Fruit fly (Drosophila melanogaster) whole organism, embryonic: ENCODE data around the gene rumi.
A peak's percentile ranks its signal among the peaks of the same experiment; 100 is the strongest.

Source experiments
- CG12104 ChIP-seq: fragments of 200-800 bp; sonication (Bioruptor generic); optimal IDR thresholded peaks from 3 replicates; lab custom pipeline; 2016; ENCODE audit warnings: missing biosample characterization, missing genetic modification characterization
- CG12219 ChIP-seq: fragments of 200-800 bp; sonication (Bioruptor generic); optimal IDR thresholded peaks from 3 replicates; lab custom pipeline; 2018; ENCODE audit warnings: missing biosample characterization, mild to moderate bottlenecking, missing genetic modification characterization
- CG13775 ChIP-seq: fragments of 200-800 bp; sonication (Bioruptor generic); optimal IDR thresholded peaks from 3 replicates; lab custom pipeline; 2017; ENCODE audit warnings: missing biosample characterization, mild to moderate bottlenecking, missing genetic modification characterization
- CG1529 ChIP-seq: fragments of 200-800 bp; sonication (Bioruptor generic); optimal IDR thresholded peaks from 3 replicates; lab custom pipeline; 2018; ENCODE audit warnings: missing biosample characterization, missing genetic modification characterization
- CG1603 ChIP-seq: fragments of 200-800 bp; sonication (Bioruptor generic); optimal IDR thresholded peaks from 2 replicates; lab custom pipeline; 2019; ENCODE audit warnings: missing biosample characterization, mild to moderate bottlenecking, missing genetic modification characterization, moderate library complexity
- CG18262 ChIP-seq: fragments of 200-800 bp; optimal IDR thresholded peaks from 3 replicates; lab custom pipeline; 2019; ENCODE audit warnings: missing biosample characterization, mild to moderate bottlenecking, missing genetic modification characterization, moderate library complexity
- CG32772 ChIP-seq: fragments of 200-800 bp; sonication (Bioruptor generic); IDR thresholded peaks from 2 replicates; pipeline ENCODE4 v1.3.6; 2022; ENCODE audit warnings: missing biosample characterization, missing genetic modification characterization
- CG34422 ChIP-seq: fragments of 200-800 bp; sonication (Bioruptor generic); IDR thresholded peaks from 3 replicates; pipeline ENCODE4 v1.3.6; 2022; ENCODE audit warnings: missing biosample characterization, missing genetic modification characterization
- CG4404 ChIP-seq: fragments of 200-800 bp; sonication (Bioruptor generic); IDR thresholded peaks from 2 replicates; pipeline ENCODE4 v1.3.6; 2022; ENCODE audit warnings: missing biosample characterization, missing genetic modification characterization
- CG4820 ChIP-seq: fragments of 200-800 bp; sonication (Bioruptor generic); optimal IDR thresholded peaks from 3 replicates; lab custom pipeline; 2016; ENCODE audit warnings: missing biosample characterization, missing genetic modification characterization
- CG5180 ChIP-seq: fragments of 200-800 bp; sonication (Bioruptor generic); optimal IDR thresholded peaks from 3 replicates; lab custom pipeline; 2017; ENCODE audit warnings: missing biosample characterization, missing genetic modification characterization, mild to moderate bottlenecking, moderate library complexity, missing genetic modification reagents
- CG7839 ChIP-seq: fragments of 200-800 bp; sonication (Bioruptor generic); optimal IDR thresholded peaks from 3 replicates; lab custom pipeline; 2018; ENCODE audit warnings: missing biosample characterization, mild to moderate bottlenecking, missing genetic modification characterization, moderate library complexity
- CG8359 ChIP-seq: fragments of 200-800 bp; sonication (Bioruptor generic); optimal IDR thresholded peaks from 2 replicates; lab custom pipeline; 2017; ENCODE audit warnings: missing biosample characterization, mild to moderate bottlenecking, missing genetic modification characterization, borderline replicate concordance
- CG9817 ChIP-seq: fragments of 200-800 bp; sonication (Bioruptor generic); optimal IDR thresholded peaks from 2 replicates; lab custom pipeline; 2018; ENCODE audit warnings: missing biosample characterization, mild to moderate bottlenecking, missing genetic modification characterization, moderate library complexity
- CTCF ChIP-seq: fragments of 200-800 bp; sonication (Bioruptor generic); optimal IDR thresholded peaks from 2 replicates; lab custom pipeline; 2017; ENCODE audit warnings: missing biosample characterization, mild to moderate bottlenecking, missing genetic modification characterization, moderate library complexity
- Dad ChIP-seq: fragments of 200-800 bp; sonication (Bioruptor generic); optimal IDR thresholded peaks from 3 replicates; lab custom pipeline; 2016; ENCODE audit warnings: missing biosample characterization, missing genetic modification characterization
- Dek ChIP-seq: fragments of 200-800 bp; sonication (Bioruptor generic); optimal IDR thresholded peaks from 3 replicates; lab custom pipeline; 2019; ENCODE audit warnings: missing biosample characterization, mild to moderate bottlenecking, missing genetic modification characterization, moderate library complexity
- Fer2 ChIP-seq: fragments of 200-800 bp; sonication (Bioruptor generic); optimal IDR thresholded peaks from 2 replicates; lab custom pipeline; 2018; ENCODE audit warnings: missing biosample characterization, mild to moderate bottlenecking, missing genetic modification characterization, moderate library complexity
- HHEX ChIP-seq: fragments of 200-800 bp; sonication (Bioruptor generic); optimal IDR thresholded peaks from 3 replicates; lab custom pipeline; 2017; ENCODE audit warnings: missing biosample characterization, mild to moderate bottlenecking, missing genetic modification characterization, missing genetic modification reagents
- MBD-R2 ChIP-seq: fragments of 200-800 bp; sonication (Bioruptor generic); IDR thresholded peaks from 2 replicates; pipeline ENCODE4 v1.3.6; 2022; ENCODE audit warnings: missing biosample characterization, missing genetic modification characterization
- Max ChIP-seq: fragments of 200-800 bp; sonication (Bioruptor generic); optimal IDR thresholded peaks from 2 replicates; lab custom pipeline; 2016; ENCODE audit warnings: missing biosample characterization, mild to moderate bottlenecking, missing genetic modification characterization
- Neu2 ChIP-seq: fragments of 200-800 bp; sonication (Bioruptor generic); optimal IDR thresholded peaks from 3 replicates; lab custom pipeline; 2016; ENCODE audit warnings: missing biosample characterization, missing genetic modification characterization, borderline replicate concordance
- Opbp ChIP-seq: fragments of 200-800 bp; sonication (Bioruptor generic); IDR thresholded peaks from 3 replicates; pipeline ENCODE4 v1.3.6; 2022; ENCODE audit warnings: missing biosample characterization, missing genetic modification characterization; ENCODE audit not compliant: partially characterized antibody
- Pdp1 ChIP-seq, 2 experiments: fragments of 200-800 bp; sonication (Bioruptor generic); optimal IDR thresholded peaks; 3 replicates each; lab custom pipeline; 2016; ENCODE audit warnings: missing biosample characterization in 2 of 2, missing genetic modification characterization in 2 of 2, mild to moderate bottlenecking in 1 of 2, moderate library complexity in 1 of 2
- Ravus ChIP-seq: fragments of 200-800 bp; sonication (Bioruptor generic); IDR thresholded peaks from 2 replicates; pipeline ENCODE4 v1.3.6; 2022; ENCODE audit warnings: missing biosample characterization, missing genetic modification characterization
- Sin3A ChIP-seq: fragments of >200 bp; optimal IDR thresholded peaks from 2 replicates; lab custom pipeline; 2018
- Tbp ChIP-seq: fragments of >200 bp; optimal IDR thresholded peaks from 2 replicates; lab custom pipeline; 2018; ENCODE audit warnings: missing biosample characterization, missing genetic modification characterization
- ab ChIP-seq: fragments of 200-800 bp; sonication (Bioruptor generic); optimal IDR thresholded peaks from 2 replicates; lab custom pipeline; 2016; ENCODE audit warnings: missing biosample characterization, missing genetic modification characterization
- abd-A ChIP-seq: fragments of 200-800 bp; sonication (Bioruptor generic); optimal IDR thresholded peaks from 3 replicates; lab custom pipeline; 2019; ENCODE audit warnings: missing biosample characterization, mild to moderate bottlenecking, missing genetic modification characterization, moderate library complexity
- bcd ChIP-seq: fragments of 200-800 bp; sonication (Bioruptor generic); optimal IDR thresholded peaks from 2 replicates; lab custom pipeline; 2017; ENCODE audit warnings: missing biosample characterization, mild to moderate bottlenecking, missing genetic modification characterization
- bigmax ChIP-seq: fragments of 200-800 bp; sonication (Bioruptor generic); optimal IDR thresholded peaks from 2 replicates; lab custom pipeline; 2018; ENCODE audit warnings: missing biosample characterization, mild to moderate bottlenecking, missing genetic modification characterization
- cato ChIP-seq: fragments of 200-800 bp; sonication (Bioruptor generic); optimal IDR thresholded peaks from 2 replicates; lab custom pipeline; 2016; ENCODE audit warnings: missing biosample characterization, missing genetic modification characterization, borderline replicate concordance
- chn ChIP-seq: fragments of 200-800 bp; sonication (Bioruptor generic); optimal IDR thresholded peaks from 2 replicates; lab custom pipeline; 2016; ENCODE audit warnings: missing biosample characterization, missing genetic modification characterization
- dimm ChIP-seq: fragments of 200-800 bp; sonication (Bioruptor generic); IDR thresholded peaks from 2 replicates; pipeline ENCODE4 v1.3.6; 2022; ENCODE audit warnings: missing biosample characterization, missing genetic modification characterization
- dpn ChIP-seq, 2 experiments: fragments of 200-800 bp; sonication (Bioruptor generic); optimal IDR thresholded peaks; 3 replicates each; lab custom pipeline; 2016; ENCODE audit warnings: missing biosample characterization in 2 of 2, missing genetic modification characterization in 2 of 2
- emc ChIP-seq: fragments of 200-800 bp; sonication (Bioruptor generic); optimal IDR thresholded peaks from 2 replicates; lab custom pipeline; 2016; ENCODE audit warnings: missing biosample characterization, missing genetic modification characterization
- exex ChIP-seq: fragments of 200-800 bp; sonication (Bioruptor generic); optimal IDR thresholded peaks from 4 replicates; lab custom pipeline; 2018; ENCODE audit warnings: missing biosample characterization, mild to moderate bottlenecking, missing genetic modification characterization, moderate library complexity
- fu2 ChIP-seq: fragments of 200-800 bp; sonication (Bioruptor generic); optimal IDR thresholded peaks from 2 replicates; lab custom pipeline; 2016; ENCODE audit warnings: missing biosample characterization, missing genetic modification characterization
- gro ChIP-seq: fragments of 200-800 bp; sonication (Bioruptor generic); optimal IDR thresholded peaks from 2 replicates; lab custom pipeline; 2016; ENCODE audit warnings: missing biosample characterization, missing genetic modification characterization
- knrl ChIP-seq: fragments of 200-800 bp; sonication (Bioruptor generic); IDR thresholded peaks from 3 replicates; pipeline ENCODE4 v1.3.6; 2022; ENCODE audit warnings: missing biosample characterization, missing genetic modification characterization; ENCODE audit not compliant: partially characterized antibody
- mirr ChIP-seq: fragments of 200-800 bp; sonication (Bioruptor generic); optimal IDR thresholded peaks from 3 replicates; lab custom pipeline; 2018; ENCODE audit warnings: missing biosample characterization, mild to moderate bottlenecking, missing genetic modification characterization
- otp ChIP-seq: fragments of 200-800 bp; sonication (Bioruptor generic); IDR thresholded peaks from 3 replicates; pipeline ENCODE4, ENCODE4 v1.3.6; 2022; ENCODE audit warnings: missing biosample characterization, missing genetic modification characterization
- p53 ChIP-seq: fragments of 200-800 bp; sonication (Bioruptor generic); optimal IDR thresholded peaks from 2 replicates; lab custom pipeline; 2016; ENCODE audit warnings: missing biosample characterization, missing genetic modification characterization
- phol ChIP-seq: fragments of 200-800 bp; sonication (Bioruptor generic); optimal IDR thresholded peaks from 3 replicates; lab custom pipeline; 2018; ENCODE audit warnings: missing biosample characterization, mild to moderate bottlenecking, missing genetic modification characterization, moderate library complexity
- pnt ChIP-seq: fragments of 200-800 bp; sonication (Bioruptor generic); optimal IDR thresholded peaks from 3 replicates; lab custom pipeline; 2016; ENCODE audit warnings: missing biosample characterization, missing genetic modification characterization
- pum ChIP-seq: fragments of 200-800 bp; sonication (Bioruptor generic); optimal IDR thresholded peaks from 2 replicates; lab custom pipeline; 2016; ENCODE audit warnings: missing biosample characterization, missing genetic modification characterization
- sima ChIP-seq: fragments of 200-800 bp; sonication (Bioruptor generic); optimal IDR thresholded peaks from 2 replicates; lab custom pipeline; 2016; ENCODE audit warnings: missing biosample characterization, missing genetic modification characterization
- vnd ChIP-seq: fragments of 200-800 bp; sonication (Bioruptor generic); IDR thresholded peaks from 3 replicates; pipeline ENCODE4 v1.3.6; 2022; ENCODE audit warnings: missing biosample characterization, missing genetic modification characterization; ENCODE audit not compliant: partially characterized antibody
- zfh1 ChIP-seq: fragments of 200-800 bp; sonication (Bioruptor generic); IDR thresholded peaks from 3 replicates; pipeline ENCODE4 v1.3.6; 2022; ENCODE audit warnings: missing biosample characterization, missing genetic modification characterization

rumi gene

dm6 chr3R:22753895-22754774 lies 3.7 kb upstream of the rumi start (continued):
- TF ChIP-seq CG5180 (peak; percentile 11), bcd (peak; percentile 72), ab (GFP tag; lab: Kevin White, UChicago) (no peak), Neu2 (no peak), HHEX (GFP tag; lab: Kevin White, UChicago) (peak; percentile 38), CG32772 (GFP tag; lab: Robert Waterston, UW) (peak; percentile 27; the same call in 1 of the 2 replicates), p53 (GFP tag; lab: Kevin White, UChicago) (no peak), pum (GFP tag; lab: Kevin White, UChicago) (peak; percentile 41), knrl (GFP tag; lab: Robert Waterston, UW) (no peak), Dad (GFP tag; lab: Kevin White, UChicago) (no peak), mirr (peak; percentile 48), CG34422 (GFP tag; lab: Robert Waterston, UW) (no peak; the same call in none of the 3 replicates), CG9817 (tag; lab: Kevin White, UChicago) (peak; percentile 41), gro (no peak), CTCF (GFP tag; lab: Kevin White, UChicago) (peak; percentile 31), dpn (GFP tag; optimal IDR thresholded peaks at IDR 0.05; lab: Kevin White, UChicago) (peak; percentile 53 to 75), CG12219 (GFP tag; lab: Kevin White, UChicago) (peak; percentile 5), zfh1 (GFP tag; lab: Robert Waterston, UW) (peak; percentile 42; the same call in 2 of the 3 replicates), Dek (tag; lab: Kevin White, UChicago) (peak; percentile 58), CG4404 (no peak), Ravus (GFP tag; lab: Robert Waterston, UW) (no peak), chn (GFP tag; lab: Kevin White, UChicago) (no peak), sima (GFP tag; lab: Kevin White, UChicago) (no peak), exex (tag; lab: Kevin White, UChicago) (no peak), CG13775 (GFP tag; lab: Kevin White, UChicago) (peak; percentile 63), CG7839 (tag; lab: Kevin White, UChicago) (peak; percentile 74), MBD-R2 (peak; percentile 23; the same call in 1 of the 2 replicates), bigmax (peak; percentile 31), fu2 (GFP tag; lab: Kevin White, UChicago) (no peak), CG18262 (tag; lab: Kevin White, UChicago) (peak; percentile 77), abd-A (tag; lab: Kevin White, UChicago) (peak; percentile 27), Sin3A (no peak), CG1529 (GFP tag; lab: Kevin White, UChicago) (peak; percentile 22), Opbp (GFP tag; lab: Robert Waterston, UW) (no peak), Max (no peak), Fer2 (tag; lab: Kevin White, UChicago) (peak; percentile 37), Tbp (GFP tag; lab: Kevin White, UChicago) (no peak), otp (GFP tag; lab: Robert Waterston, UW) (peak; percentile 36; the same call in 1 of the 3 replicates), cato (GFP tag; lab: Kevin White, UChicago) (no peak), dimm (GFP tag; lab: Robert Waterston, UW) (no peak), pnt (peak; percentile 47), emc (GFP tag; lab: Kevin White, UChicago) (no peak), CG12104 (peak; percentile 59), CG8359 (GFP tag; lab: Kevin White, UChicago) (no peak), Pdp1 (GFP tag; optimal IDR thresholded peaks at IDR 0.05; lab: Kevin White, UChicago) (peak; percentile 8 to 55), vnd (no peak), CG4820 (GFP tag; lab: Kevin White, UChicago) (peak; percentile 63), phol (peak; percentile 74), CG1603 (peak; percentile 31)
